Fruit fly (Drosophila melanogaster): ENCODE data around the gene RecQ4.

RecQ4 gene

DNA sequence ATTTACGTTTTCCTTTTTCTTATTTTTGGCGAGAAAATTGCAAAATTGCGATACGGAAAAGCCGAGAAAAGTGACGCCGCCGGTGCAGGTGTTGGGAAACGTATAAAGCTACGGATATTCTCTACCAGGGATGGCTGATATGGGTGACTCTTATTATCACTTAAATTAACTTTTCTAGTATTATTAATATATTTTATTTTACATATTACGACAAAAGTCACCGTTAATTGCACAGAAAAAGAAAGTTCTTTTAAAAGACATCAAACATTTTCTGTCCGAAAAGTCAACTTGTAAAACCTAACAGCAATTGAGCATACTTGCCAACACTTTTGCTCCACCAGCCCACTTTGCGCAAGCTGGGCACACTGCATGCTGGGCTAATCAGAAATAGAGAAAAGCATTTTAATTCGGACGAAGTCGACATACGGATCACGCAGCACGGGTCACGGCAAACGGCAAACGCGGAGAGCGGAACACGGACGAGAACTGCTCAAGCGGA, 48.0 kb downstream of the RecQ4 start, which contains the start of the genes Cds and Uba2 (continued):
- TF ChIP-seq nerfin-2 (GFP tag; IDR thresholded peaks at IDR 0.05; ENCODE audit: partially characterized antibody) (no peak), CG14860 (GFP tag; IDR thresholded peaks at IDR 0.05; ENCODE audit: partially characterized antibody) (no peak), HLH54F (GFP tag; optimal IDR thresholded peaks at IDR 0.05) (peak; percentile 88), CG4707 (GFP tag; optimal IDR thresholded peaks at IDR 0.05) (peak; percentile 57), sima (GFP tag; optimal IDR thresholded peaks at IDR 0.05) (no peak), CG1792 (GFP tag; optimal IDR thresholded peaks at IDR 0.05) (peak; percentile 60), fd96Cb (tag; optimal IDR thresholded peaks at IDR 0.05) (peak; percentile 87), Dek (tag; optimal IDR thresholded peaks at IDR 0.05) (peak; percentile 94), lab (GFP tag; optimal IDR thresholded peaks at IDR 0.05) (peak; percentile 97), Atf-2 (GFP tag; optimal IDR thresholded peaks at IDR 0.05) (peak; percentile 78), sens-2 (GFP tag; IDR thresholded peaks at IDR 0.05) (peak; percentile 59; the same call in 1 of the 2 replicates), Hr39 (optimal IDR thresholded peaks at IDR 0.05) (no peak), CG13424 (tag; optimal IDR thresholded peaks at IDR 0.05) (peak; percentile 96), CG4404 (GFP tag; IDR thresholded peaks at IDR 0.05) (peak; percentile 91), Med (GFP tag) (peak; percentile 97), her (GFP tag; optimal IDR thresholded peaks at IDR 0.05) (peak; percentile 63), fd3F (GFP tag; optimal IDR thresholded peaks at IDR 0.05) (peak; percentile 92), br (optimal IDR thresholded peaks at IDR 0.05) (no peak), Sry-δ (GFP tag; optimal IDR thresholded peaks at IDR 0.05) (peak; percentile 26), NC2β (GFP tag; optimal IDR thresholded peaks at IDR 0.05) (peak; percentile 53), Ptx1 (GFP tag; IDR thresholded peaks at IDR 0.05) (peak; percentile 93), so (GFP tag; IDR thresholded peaks at IDR 0.05) (peak; percentile 79; the same call in 2 of the 3 replicates), chm (GFP tag; IDR thresholded peaks at IDR 0.05) (peak; percentile 77), Neu2 (GFP tag; optimal IDR thresholded peaks at IDR 0.05; ENCODE audit: borderline replicate concordance) (no peak), CG15073 (GFP tag; optimal IDR thresholded peaks at IDR 0.05) (peak; percentile 45), knrl (GFP tag; IDR thresholded peaks at IDR 0.05; ENCODE audit: partially characterized antibody) (peak; percentile 57; the same call in 2 of the 3 replicates), dmrt11E (tag; optimal IDR thresholded peaks at IDR 0.05) (peak; percentile 84), Hr78 (GFP tag; optimal IDR thresholded peaks at IDR 0.05) (peak in 1 of 2 experiments; percentile 51), CG10979 (tag; optimal IDR thresholded peaks at IDR 0.05) (peak; percentile 84), CG13894 (tag; optimal IDR thresholded peaks at IDR 0.05) (peak; percentile 95), CG10321 (GFP tag; IDR thresholded peaks at IDR 0.05) (0 out of 2 replicates have a peak, but pooled peaks have one; percentile 22), B-H2 (GFP tag; optimal IDR thresholded peaks at IDR 0.05) (peak; percentile 95), chinmo (GFP tag; IDR thresholded peaks at IDR 0.05; ENCODE audit: partially characterized antibody) (no peak), CG12219 (GFP tag; optimal IDR thresholded peaks at IDR 0.05) (peak; percentile 71), wor (GFP tag; IDR thresholded peaks at IDR 0.05) (peak; percentile 73), Side (GFP tag; optimal IDR thresholded peaks at IDR 0.05) (peak; percentile 69), CG4328 (GFP tag; optimal IDR thresholded peaks at IDR 0.05) (peak; percentile 93), Lhr (GFP tag; optimal IDR thresholded peaks at IDR 0.05) (peak; percentile 83), Nf-YB (GFP tag; optimal IDR thresholded peaks at IDR 0.05) (peak; percentile 73), CG32532 (GFP tag; IDR thresholded peaks at IDR 0.05) (peak; percentile 95), CG6791 (GFP tag; IDR thresholded peaks at IDR 0.05; ENCODE audit: partially characterized antibody) (no peak), CG18599 (GFP tag; optimal IDR thresholded peaks at IDR 0.05) (peak; percentile 96), stwl (tag; optimal IDR thresholded peaks at IDR 0.05) (peak; percentile 91), CG15601 (tag; optimal IDR thresholded peaks at IDR 0.05) (peak; percentile 89), twi (tag; optimal IDR thresholded peaks at IDR 0.05) (peak; percentile 82), gcm2 (GFP tag; optimal IDR thresholded peaks at IDR 0.05) (peak; percentile 50), sisA (GFP tag; IDR thresholded peaks at IDR 0.05) (peak; percentile 90), Jarid2 (GFP tag; optimal IDR thresholded peaks at IDR 0.05) (no peak), CrebB (tag; optimal IDR thresholded peaks at IDR 0.05) (peak; percentile 85)
